Fruit fly (Drosophila melanogaster) whole organism: ENCODE results near the gene CG43330.

Source experiments
- CG8478 ChIP-seq: fragments of >200 bp; optimal IDR thresholded peaks from 2 replicates; lab custom pipeline; 2018; ENCODE audit warnings: inconsistent platforms
- Dll ChIP-seq: fragments of >200 bp; optimal IDR thresholded peaks from 2 replicates; lab custom pipeline; 2017
- EcR ChIP-seq, 2 experiments: fragments of >200 bp; optimal IDR thresholded peaks; 2 replicates each; lab custom pipeline; 2017; ENCODE audit warnings: missing biosample characterization in 2 of 2, missing genetic modification characterization in 2 of 2, missing genetic modification reagents in 2 of 2
- pan ChIP-seq: fragments of >200 bp; optimal IDR thresholded peaks from 2 replicates; lab custom pipeline; 2017
- psq ChIP-seq: fragments of >200 bp; optimal IDR thresholded peaks from 2 replicates; lab custom pipeline; 2017
- usp ChIP-seq: fragments of >200 bp; optimal IDR thresholded peaks from 2 replicates; lab custom pipeline; 2017; ENCODE audit warnings: missing biosample characterization, missing genetic modification characterization, mixed read lengths

dm6 chr3L:22460428-22460827, 43.8 kb downstream of the CG43330 start:
- TF ChIP-seq psq, result no peak
- TF ChIP-seq EcR (GFP tag; optimal IDR thresholded peaks at IDR 0.05; lab: Kevin White, UChicago), result no peak
- TF ChIP-seq Dll (lab: Kevin White, UChicago), result no peak
- no peak for TF ChIP-seq usp (GFP tag; lab: Kevin White, UChicago)
- no peak for TF ChIP-seq CG8478 (lab: Kevin White, UChicago)
- TF ChIP-seq pan (lab: Kevin White, UChicago), result no peak
